Worm (Caenorhabditis elegans) whole organism, L4 larva: ENCODE results near the gene elpc-2.

Source experiments
- F10B5.3 ChIP-seq: sonication (generic microtip); optimal IDR thresholded peaks from 2 replicates; lab custom pipeline; 2016; ENCODE audit warnings: mild to moderate bottlenecking, missing genetic modification characterization, missing compliant biosample characterization
- F26F4.8 ChIP-seq: fragments of 200-800 bp; sonication (Bioruptor generic); conservative IDR thresholded peaks from 2 replicates; pipeline ENCODE4 v1.3.6; 2022; ENCODE audit warnings: missing genetic modification characterization, missing compliant biosample characterization
- F44E2.7 ChIP-seq: fragments of 200-800 bp; sonication (Bioruptor generic); IDR thresholded peaks from 2 replicates; pipeline ENCODE4 v2.1.2; 2022; ENCODE audit warnings: missing genetic modification characterization, missing compliant biosample characterization
- R02D3.7 ChIP-seq: fragments of 150-350 bp; sonication (generic microtip); optimal IDR thresholded peaks from 3 replicates; lab custom pipeline; 2014; ENCODE audit warnings: missing biosample characterization, missing genetic modification characterization
- T20F7.1 ChIP-seq: fragments of 200-800 bp; sonication (Bioruptor generic); optimal IDR thresholded peaks from 2 replicates; lab custom pipeline; 2018; ENCODE audit warnings: mild to moderate bottlenecking, missing genetic modification characterization, missing compliant biosample characterization
- T26A8.4 ChIP-seq: fragments of 200-800 bp; sonication (Bioruptor generic); IDR thresholded peaks from 2 replicates; pipeline ENCODE4 v1.3.6; 2022; ENCODE audit warnings: missing genetic modification characterization, missing compliant biosample characterization
- Y105C5A.15 ChIP-seq: fragments of 200-800 bp; sonication (Bioruptor generic); IDR thresholded peaks from 2 replicates; pipeline ENCODE4 v1.3.6; 2022; ENCODE audit warnings: missing genetic modification characterization, missing compliant biosample characterization
- Y48G9A.11 ChIP-seq: fragments of 200-800 bp; sonication (Bioruptor generic); IDR thresholded peaks from 2 replicates; pipeline ENCODE4 v1.3.6; 2022; ENCODE audit warnings: missing genetic modification reagents, missing genetic modification characterization, missing compliant biosample characterization
- ZK546.5 ChIP-seq, 2 experiments: sonication (generic microtip); optimal IDR thresholded peaks; 2 replicates each; lab custom pipeline; 2017; ENCODE audit warnings: missing biosample characterization in 2 of 2, missing genetic modification characterization in 2 of 2
- ceh-62 ChIP-seq: sonication (generic microtip); optimal IDR thresholded peaks from 2 replicates; lab custom pipeline; 2017; ENCODE audit warnings: missing biosample characterization, missing genetic modification characterization
- ctbp-1 ChIP-seq: fragments of 200-800 bp; sonication (Bioruptor generic); IDR thresholded peaks from 2 replicates; pipeline ENCODE4 v1.3.6; 2022; ENCODE audit warnings: missing genetic modification reagents, missing genetic modification characterization, missing compliant biosample characterization
- daf-19 ChIP-seq: fragments of 200-800 bp; sonication (Bioruptor generic); conservative IDR thresholded peaks from 2 replicates; pipeline ENCODE4 v1.3.6; 2022; ENCODE audit warnings: missing genetic modification characterization, missing compliant biosample characterization
- dmd-6 ChIP-seq: fragments of 200-800 bp; sonication (Bioruptor generic); IDR thresholded peaks from 2 replicates; pipeline ENCODE4 v1.3.6; 2022; ENCODE audit warnings: missing genetic modification reagents, missing genetic modification characterization, missing compliant biosample characterization
- dmd-8 ChIP-seq: fragments of 200-800 bp; sonication (Bioruptor generic); IDR thresholded peaks from 2 replicates; pipeline ENCODE4 v1.3.6; 2022; ENCODE audit warnings: missing genetic modification characterization, missing compliant biosample characterization
- dve-1 ChIP-seq: sonication (generic microtip); optimal IDR thresholded peaks from 2 replicates; lab custom pipeline; 2017; ENCODE audit warnings: antibody characterized with exemption, mild to moderate bottlenecking, missing genetic modification characterization, missing compliant biosample characterization; ENCODE audit not compliant: insufficient read depth
- egl-43 ChIP-seq: fragments of 200-800 bp; sonication (Bioruptor generic); IDR thresholded peaks from 2 replicates; pipeline ENCODE4 v1.3.6; 2022; ENCODE audit warnings: missing genetic modification reagents, missing genetic modification characterization, missing compliant biosample characterization
- hif-1 ChIP-seq, 2 experiments: sonication (generic microtip); optimal IDR thresholded peaks; 2 replicates each; lab custom pipeline; 2016 to 2017; ENCODE audit warnings: missing compliant biosample characterization in 2 of 2, missing genetic modification characterization in 2 of 2, missing genetic modification reagents in 2 of 2, missing genotype in 2 of 2, mild to moderate bottlenecking in 1 of 2
- hlh-11 ChIP-seq: fragments of 200-800 bp; sonication (Bioruptor generic); optimal IDR thresholded peaks from 2 replicates; lab custom pipeline; 2018; ENCODE audit warnings: mild to moderate bottlenecking, missing genetic modification characterization, missing compliant biosample characterization
- hmg-1.1 ChIP-seq: fragments of 200-800 bp; sonication (Bioruptor generic); IDR thresholded peaks from 2 replicates; pipeline ENCODE4 v1.3.6; 2022; ENCODE audit warnings: missing genetic modification reagents, missing genetic modification characterization, missing compliant biosample characterization
- jun-1 ChIP-seq: fragments of 150-350 bp; optimal IDR thresholded peaks from 2 replicates; lab custom pipeline; 2014; ENCODE audit warnings: missing biosample characterization, missing genetic modification reagents, missing genetic modification characterization
- lin-13 ChIP-seq: fragments of 150-350 bp; optimal IDR thresholded peaks from 2 replicates; lab custom pipeline; 2014; ENCODE audit warnings: missing biosample characterization, missing genetic modification reagents, missing genetic modification characterization
- lin-29 ChIP-seq: fragments of 200-800 bp; sonication (Bioruptor generic); IDR thresholded peaks from 2 replicates; pipeline ENCODE4 v1.3.6; 2022; ENCODE audit warnings: missing genetic modification reagents, missing genetic modification characterization, missing compliant biosample characterization
- lir-3 ChIP-seq: sonication (generic microtip); optimal IDR thresholded peaks from 2 replicates; lab custom pipeline; 2016; ENCODE audit warnings: mild to moderate bottlenecking, missing genetic modification characterization, missing compliant biosample characterization
- madf-5 ChIP-seq, 2 experiments: fragments of 200-800 bp; sonication (Bioruptor generic); IDR thresholded peaks; 2 replicates each; pipeline ENCODE4 v1.3.6; 2022; ENCODE audit warnings: missing compliant biosample characterization in 2 of 2, missing genetic modification characterization in 2 of 2
- mdt-29 ChIP-seq: fragments of 200-800 bp; sonication (Bioruptor generic); IDR thresholded peaks from 2 replicates; pipeline ENCODE4 v1.3.6; 2022; ENCODE audit warnings: missing genetic modification reagents, missing genetic modification characterization, missing compliant biosample characterization
- mep-1 ChIP-seq: fragments of 150-350 bp; sonication (generic microtip); optimal IDR thresholded peaks from 3 replicates; lab custom pipeline; 2014; ENCODE audit warnings: missing biosample characterization, missing genetic modification characterization
- mxl-2 ChIP-seq: fragments of 200-800 bp; sonication (Bioruptor generic); conservative IDR thresholded peaks from 2 replicates; pipeline ENCODE4 v1.3.6; 2022; ENCODE audit warnings: missing genetic modification reagents, missing genetic modification characterization, missing compliant biosample characterization
- nhr-10 ChIP-seq: fragments of 150-350 bp; optimal IDR thresholded peaks from 2 replicates; lab custom pipeline; 2014; ENCODE audit warnings: missing biosample characterization, missing genetic modification characterization
- nhr-11 ChIP-seq: fragments of 150-350 bp; optimal IDR thresholded peaks from 2 replicates; lab custom pipeline; 2014; ENCODE audit warnings: missing biosample characterization, missing genetic modification characterization
- nhr-111 ChIP-seq: fragments of 200-800 bp; sonication (Bioruptor generic); optimal IDR thresholded peaks from 2 replicates; lab custom pipeline; 2018; ENCODE audit warnings: mild to moderate bottlenecking, missing genetic modification characterization, missing compliant biosample characterization
- nhr-237 ChIP-seq: sonication (generic microtip); optimal IDR thresholded peaks from 2 replicates; lab custom pipeline; 2017; ENCODE audit warnings: missing biosample characterization, missing genetic modification characterization
- nhr-28 ChIP-seq: fragments of 150-350 bp; optimal IDR thresholded peaks from 2 replicates; lab custom pipeline; 2014; ENCODE audit warnings: missing biosample characterization, missing genetic modification characterization
- nhr-41 ChIP-seq: fragments of 200-800 bp; sonication (Bioruptor generic); IDR thresholded peaks from 2 replicates; pipeline ENCODE4 v1.3.6; 2022; ENCODE audit warnings: missing genetic modification reagents, missing genetic modification characterization, missing compliant biosample characterization
- nhr-42 ChIP-seq: fragments of 200-800 bp; sonication (Bioruptor generic); IDR thresholded peaks from 2 replicates; pipeline ENCODE4 v1.3.6; 2022; ENCODE audit warnings: missing genetic modification characterization, missing compliant biosample characterization
- nhr-48 ChIP-seq: sonication (generic microtip); optimal IDR thresholded peaks from 2 replicates; lab custom pipeline; 2016; ENCODE audit warnings: mild to moderate bottlenecking, missing genetic modification characterization, missing compliant biosample characterization
- nhr-6 ChIP-seq: fragments of 150-350 bp; optimal IDR thresholded peaks from 2 replicates; lab custom pipeline; 2014; ENCODE audit warnings: missing biosample characterization, missing genetic modification characterization
- saeg-2 ChIP-seq: fragments of 200-800 bp; sonication (Bioruptor generic); IDR thresholded peaks from 2 replicates; pipeline ENCODE4 v1.3.6; 2022; ENCODE audit warnings: missing genetic modification reagents, missing genetic modification characterization, missing compliant biosample characterization
- sdz-12 ChIP-seq: fragments of 200-800 bp; sonication (Bioruptor generic); optimal IDR thresholded peaks from 2 replicates; lab custom pipeline; 2018; ENCODE audit warnings: mild to moderate bottlenecking, missing genetic modification characterization, missing compliant biosample characterization
- set-16 ChIP-seq: fragments of 200-800 bp; sonication (Bioruptor generic); IDR thresholded peaks from 2 replicates; pipeline ENCODE4 v1.3.6; 2022; ENCODE audit warnings: missing genetic modification reagents, missing genetic modification characterization, missing compliant biosample characterization
- spr-1 ChIP-seq: sonication (generic microtip); optimal IDR thresholded peaks from 2 replicates; lab custom pipeline; 2016; ENCODE audit warnings: mild to moderate bottlenecking, missing genetic modification characterization, missing compliant biosample characterization
- spr-3 ChIP-seq: fragments of 200-800 bp; sonication (Bioruptor generic); optimal IDR thresholded peaks from 2 replicates; lab custom pipeline; 2018; ENCODE audit warnings: mild to moderate bottlenecking, missing genetic modification characterization, missing compliant biosample characterization
- tag-97 ChIP-seq: fragments of 200-800 bp; sonication (Bioruptor generic); IDR thresholded peaks from 2 replicates; pipeline ENCODE4 v1.3.6; 2022; ENCODE audit warnings: missing genetic modification characterization, missing compliant biosample characterization
- unc-62 ChIP-seq, 3 experiments: fragments of 150-350 bp in 1 of 3; sonication (generic microtip); optimal IDR thresholded peaks in 2 of 3; peaks in 1 of 3; 1 replicate in 1 of 3; 2 replicates in 2 of 3; lab custom pipeline; 2014 to 2017; ENCODE audit warnings: missing biosample characterization in 3 of 3, missing genetic modification characterization in 3 of 3, missing genetic modification reagents in 3 of 3, missing genotype in 1 of 3
- zag-1 ChIP-seq: fragments of 150-350 bp; optimal IDR thresholded peaks from 2 replicates; lab custom pipeline; 2014; ENCODE audit warnings: missing biosample characterization, missing genetic modification characterization
- zfp-2 ChIP-seq: sonication (generic microtip); optimal IDR thresholded peaks from 2 replicates; lab custom pipeline; 2016; ENCODE audit warnings: mild to moderate bottlenecking, missing genetic modification characterization, missing compliant biosample characterization
- ztf-7 ChIP-seq: fragments of 150-350 bp; optimal IDR thresholded peaks from 2 replicates; lab custom pipeline; 2014; ENCODE audit warnings: missing biosample characterization, missing genetic modification characterization

elpc-2 gene

DNA sequence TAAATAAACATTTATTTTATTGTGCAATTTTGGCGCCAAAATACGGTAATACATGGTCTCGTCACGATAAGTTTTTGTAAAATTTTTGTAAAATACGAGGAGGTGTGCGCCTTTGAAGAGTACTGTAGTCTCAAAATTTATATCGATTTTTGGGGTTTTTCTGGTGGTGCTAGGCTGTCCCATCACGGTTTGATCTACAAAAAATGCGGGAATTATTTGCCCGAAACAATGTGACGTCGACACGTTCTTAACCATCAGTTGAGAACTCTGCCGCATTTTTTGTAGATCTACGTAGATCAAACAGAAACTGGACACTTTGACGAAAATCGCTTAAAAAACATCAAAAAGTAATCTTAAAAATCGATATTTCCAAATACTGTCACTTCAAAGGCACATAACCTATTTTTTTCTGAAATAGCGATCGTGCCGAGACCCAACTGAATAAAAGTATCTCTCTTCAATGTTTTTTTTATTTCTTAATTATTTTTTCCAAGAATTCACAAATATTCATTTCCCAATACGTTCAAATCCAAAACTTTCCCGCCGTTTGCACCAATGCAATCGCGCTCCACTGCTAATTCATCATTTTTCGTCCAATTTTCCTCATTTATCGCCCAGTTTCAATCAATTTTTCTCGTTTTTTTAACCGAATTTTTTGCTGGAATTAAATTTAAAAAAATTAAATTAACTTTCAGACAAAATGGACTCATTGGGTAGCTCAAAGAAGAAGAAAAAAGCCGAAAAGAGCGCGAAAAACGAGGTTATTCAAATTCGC lies 47.4 kb upstream of the elpc-2 start, which contains the start of gene pqn-80 (continued):
- TF ChIP-seq madf-5 (GFP tag; IDR thresholded peaks at IDR 0.05; lab: Robert Waterston, UW) = no peak
- no peak for TF ChIP-seq saeg-2
- TF ChIP-seq zag-1 (tag; lab: Kevin White, UChicago) = no peak
- no peak for TF ChIP-seq nhr-237 (tag; lab: Kevin White, UChicago)
- no peak for TF ChIP-seq hlh-11 (tag; lab: Kevin White, UChicago)
- no peak for TF ChIP-seq F26F4.8 (GFP tag; lab: Robert Waterston, UW)
- no peak for TF ChIP-seq nhr-48 (tag; lab: Kevin White, UChicago)
- TF ChIP-seq dve-1 = peak; percentile 22
- no peak for TF ChIP-seq nhr-41 (GFP tag; lab: Robert Waterston, UW)
- TF ChIP-seq lin-13 (GFP tag; lab: Kevin White, UChicago) = peak; percentile 9
- TF ChIP-seq nhr-6 = peak; percentile 8
- TF ChIP-seq F10B5.3 (tag; lab: Kevin White, UChicago) = no peak
- no peak for TF ChIP-seq tag-97 (GFP tag; lab: Robert Waterston, UW)
- peak; percentile 20; the same call in 1 of the 2 replicates for TF ChIP-seq hmg-1.1 (GFP tag; lab: Robert Waterston, UW)
- TF ChIP-seq nhr-111 (GFP tag; lab: Kevin White, UChicago) = no peak
- TF ChIP-seq nhr-42 (GFP tag; lab: Robert Waterston, UW) = no peak
- TF ChIP-seq sdz-12 (GFP tag; lab: Kevin White, UChicago) = no peak
- TF ChIP-seq ctbp-1 (GFP tag; lab: Robert Waterston, UW) = no peak
- TF ChIP-seq ceh-62 = no peak
- TF ChIP-seq nhr-28 (tag; lab: Kevin White, UChicago) = no peak
- TF ChIP-seq spr-1 (tag; lab: Kevin White, UChicago) = no peak
- no peak for TF ChIP-seq jun-1 (tag; lab: Kevin White, UChicago)
- 0 out of 2 replicates have a peak, but pooled peaks have one; percentile 38 for TF ChIP-seq mdt-29 (GFP tag; lab: Robert Waterston, UW)
- TF ChIP-seq F44E2.7 (GFP tag; lab: Robert Waterston, UW) = no peak
- 0 out of 2 replicates have a peak, but pooled peaks have one; percentile 21 for TF ChIP-seq T26A8.4 (GFP tag; lab: Robert Waterston, UW)
- TF ChIP-seq unc-62 (GFP tag; optimal IDR thresholded peaks at IDR 0.05 in 1 of 2; lab: Kevin White, UChicago) = peak in 1 of 2 experiments; percentile 36
- TF ChIP-seq unc-62 (tag; optimal IDR thresholded peaks at IDR 0.05; lab: Kevin White, UChicago) = no peak
- TF ChIP-seq ZK546.5 (tag; optimal IDR thresholded peaks at IDR 0.05; lab: Kevin White, UChicago) = no peak
- no peak for TF ChIP-seq egl-43 (GFP tag; lab: Robert Waterston, UW)
- no peak for TF ChIP-seq nhr-11 (tag; lab: Kevin White, UChicago)
- TF ChIP-seq lin-29 (GFP tag; lab: Robert Waterston, UW) = no peak
- TF ChIP-seq lir-3 = no peak
- TF ChIP-seq set-16 = no peak
- TF ChIP-seq daf-19 (GFP tag; lab: Robert Waterston, UW) = no peak
- no peak for TF ChIP-seq dmd-8 (GFP tag; lab: Robert Waterston, UW)
- no peak for TF ChIP-seq nhr-10 (tag; lab: Kevin White, UChicago)
- no peak for TF ChIP-seq Y105C5A.15 (GFP tag; lab: Robert Waterston, UW)
- TF ChIP-seq hif-1 (tag; optimal IDR thresholded peaks at IDR 0.05; lab: Kevin White, UChicago) = no peak
- TF ChIP-seq R02D3.7 (tag; lab: Kevin White, UChicago) = no peak

DNA sequence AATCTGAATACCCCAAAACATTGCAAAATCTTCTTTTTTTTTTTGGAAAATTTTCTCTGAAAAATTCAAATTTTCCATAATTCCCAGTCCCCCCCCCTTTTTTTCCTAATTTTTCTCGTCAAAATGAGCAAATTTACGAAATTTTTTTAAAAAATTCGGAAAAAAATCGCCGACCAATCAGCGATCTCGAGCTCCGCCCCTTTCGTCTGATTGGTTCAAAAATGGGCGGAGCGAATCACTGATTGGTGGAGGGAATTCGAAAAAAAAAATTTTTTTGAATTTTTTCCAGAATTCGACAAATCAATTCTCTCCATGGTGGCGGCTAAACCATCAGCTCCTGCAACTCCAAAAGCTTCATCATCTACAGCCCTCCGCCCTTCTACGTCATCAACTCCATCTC lies 34.9 kb upstream of the elpc-2 start:
- no peak for TF ChIP-seq ztf-7 (tag; lab: Kevin White, UChicago)
- no peak for TF ChIP-seq egl-43 (GFP tag; lab: Robert Waterston, UW)
- no peak for TF ChIP-seq dmd-6 (GFP tag; lab: Robert Waterston, UW)
- no peak for TF ChIP-seq sdz-12 (GFP tag; lab: Kevin White, UChicago)
- no peak for TF ChIP-seq Y48G9A.11 (GFP tag; lab: Robert Waterston, UW)
- TF ChIP-seq hmg-1.1 (GFP tag; lab: Robert Waterston, UW) = no peak
- TF ChIP-seq spr-3 (GFP tag; lab: Kevin White, UChicago) = no peak
- TF ChIP-seq zfp-2 (tag; lab: Kevin White, UChicago) = no peak
- TF ChIP-seq nhr-42 (GFP tag; lab: Robert Waterston, UW) = no peak
- no peak for TF ChIP-seq ctbp-1 (GFP tag; lab: Robert Waterston, UW)
- no peak for TF ChIP-seq mep-1 (tag; lab: Kevin White, UChicago)
- TF ChIP-seq T20F7.1 (GFP tag; lab: Kevin White, UChicago) = no peak
- no peak for TF ChIP-seq mxl-2
